Worm (Caenorhabditis elegans): ENCODE data around the gene Y54F10AR.2.

The Y54F10AR.2 gene

ce11 chrIII:2530313-2530712, 41.0 kb downstream of the Y54F10AR.2 start, which contains the start of gene cone-1:
TSS of gene cone-1 (plus strand) at chrIII:2530613.
- no peak for TF ChIP-seq zfh-2 (GFP tag; conservative IDR thresholded peaks at IDR 0.05)
- no peak for TF ChIP-seq Y53F4B.3 (GFP tag; IDR thresholded peaks at IDR 0.05)
- TF ChIP-seq F52B5.7 (tag; optimal IDR thresholded peaks at IDR 0.05), result no peak
- TF ChIP-seq ceh-79 (tag; optimal IDR thresholded peaks at IDR 0.05), result no peak
- no peak for TF ChIP-seq T07F8.4 (tag; optimal IDR thresholded peaks at IDR 0.05)
- no peak for TF ChIP-seq lsl-1 (GFP tag; optimal IDR thresholded peaks at IDR 0.05)
- TF ChIP-seq chd-7 (tag; optimal IDR thresholded peaks at IDR 0.05), result no peak
- TF ChIP-seq mxl-1 (tag; optimal IDR thresholded peaks at IDR 0.05), result no peak
- no peak for TF ChIP-seq Y56A3A.18 (GFP tag; IDR thresholded peaks at IDR 0.05)

DNA sequence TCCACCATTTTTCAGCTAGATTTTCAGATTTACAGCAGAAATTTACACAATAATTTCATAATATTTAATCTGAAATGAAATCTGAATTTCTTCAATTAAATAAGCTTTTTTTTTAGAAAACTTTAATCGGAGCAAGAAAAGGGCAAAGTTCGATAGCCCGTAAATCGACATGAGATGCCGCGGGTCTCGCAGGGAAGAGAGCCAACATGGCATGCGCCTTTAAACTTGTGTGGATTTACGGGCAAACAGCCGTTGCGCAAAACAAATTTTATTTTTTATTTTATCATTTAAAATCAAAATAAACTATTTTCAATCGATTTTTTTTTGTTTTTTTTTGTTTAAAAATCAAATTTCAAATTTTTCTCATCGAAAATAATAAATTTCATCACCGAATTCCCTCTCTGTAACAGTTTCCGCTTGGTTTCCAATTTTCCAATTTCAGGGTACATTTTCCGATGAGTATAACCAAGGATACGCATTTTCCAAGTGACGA, 42.7 kb downstream of the Y54F10AR.2 start, which contains the start of the genes Y54F10AM.15, rbc-2 and ndua-8:
TSS of gene Y54F10AM.15 (minus strand) at position 59 of the 493 bp plus-strand sequence.
TSS of gene rbc-2 (minus strand) at position 69 of the 493 bp plus-strand sequence.
TSS of gene ndua-8 (plus strand) at position 443 of the 493 bp plus-strand sequence.
- TF ChIP-seq dpff-1 (tag; optimal IDR thresholded peaks at IDR 0.05), result no peak
- no peak for TF ChIP-seq hmg-20 (GFP tag; IDR thresholded peaks at IDR 0.05)
- no peak for TF ChIP-seq ceh-27 (GFP tag; optimal IDR thresholded peaks at IDR 0.05)
- TF ChIP-seq lsl-1 (GFP tag; optimal IDR thresholded peaks at IDR 0.05), result peak; percentile 80
- TF ChIP-seq efl-1 (GFP tag; optimal IDR thresholded peaks at IDR 0.05), result peak; percentile 38
- no peak for TF ChIP-seq fkh-3 (tag; optimal IDR thresholded peaks at IDR 0.05)
- no peak for TF ChIP-seq mes-4 (tag; optimal IDR thresholded peaks at IDR 0.05)
- TF ChIP-seq ztf-25 (GFP tag; IDR thresholded peaks at IDR 0.05), result no peak
- TF ChIP-seq madf-10 (tag; optimal IDR thresholded peaks at IDR 0.05), result peak; percentile 50
- TF ChIP-seq ztf-6 (GFP tag; IDR thresholded peaks at IDR 0.05), result no peak
- TF ChIP-seq Y53G8AR.9 (GFP tag; conservative IDR thresholded peaks at IDR 0.05), result no peak; the same call in 1 of the 2 replicates
- no peak for TF ChIP-seq rpc-1 (optimal IDR thresholded peaks at IDR 0.05)
- TF ChIP-seq rpc-1 (tag; optimal IDR thresholded peaks at IDR 0.05), result no peak
- TF ChIP-seq hmg-1.2 (GFP tag; IDR thresholded peaks at IDR 0.05), result no peak; the same call in none of the 2 replicates
- no peak for TF ChIP-seq somi-1 (GFP tag; optimal IDR thresholded peaks at IDR 0.05)
- TF ChIP-seq nfya-1 (tag; optimal IDR thresholded peaks at IDR 0.05; ENCODE audit: borderline replicate concordance, insufficient read depth), result no peak
- peak; percentile 83 for TF ChIP-seq lin-40 (tag; optimal IDR thresholded peaks at IDR 0.05)
- TF ChIP-seq chd-7 (tag; optimal IDR thresholded peaks at IDR 0.05), result no peak
- no peak for TF ChIP-seq dox-1 (GFP tag; IDR thresholded peaks at IDR 0.05)
- no peak for TF ChIP-seq let-526 (GFP tag; IDR thresholded peaks at IDR 0.05)
- TF ChIP-seq lin-54 (GFP tag; optimal IDR thresholded peaks at IDR 0.05), result peak; percentile 83
- peak; percentile 86 for TF ChIP-seq ZK185.1 (tag; optimal IDR thresholded peaks at IDR 0.05; ENCODE audit: poor library complexity, severe bottlenecking)
- TF ChIP-seq tlf-1 (GFP tag; optimal IDR thresholded peaks at IDR 0.05), result peak; percentile 71
- no peak for TF ChIP-seq egl-44 (GFP tag; IDR thresholded peaks at IDR 0.05)
- no peak for TF ChIP-seq bed-1 (GFP tag; IDR thresholded peaks at IDR 0.05)
- TF ChIP-seq F57A8.1 (GFP tag; optimal IDR thresholded peaks at IDR 0.05), result no peak
- TF ChIP-seq lag-1 (GFP tag; IDR thresholded peaks at IDR 0.05), result no peak
- no peak for TF ChIP-seq ccch-3 (GFP tag; optimal IDR thresholded peaks at IDR 0.05)
- no peak for TF ChIP-seq hlh-12 (tag; optimal IDR thresholded peaks at IDR 0.05)
- TF ChIP-seq rcor-1 (GFP tag; IDR thresholded peaks at IDR 0.05), result peak; percentile 81
- TF ChIP-seq ztf-26 (tag; optimal IDR thresholded peaks at IDR 0.05), result peak; percentile 5
- no peak for TF ChIP-seq nhr-179 (tag; optimal IDR thresholded peaks at IDR 0.05)
- TF ChIP-seq snpc-3.4 (tag; optimal IDR thresholded peaks at IDR 0.05), result peak; percentile 61
- TF ChIP-seq ceh-100 (GFP tag; IDR thresholded peaks at IDR 0.05), result no peak
- TF ChIP-seq hsf-1 (GFP tag; IDR thresholded peaks at IDR 0.05), result no peak
- no peak for TF ChIP-seq him-1 (tag; optimal IDR thresholded peaks at IDR 0.05)
- peak; percentile 80 for TF ChIP-seq B0336.3 (GFP tag; IDR thresholded peaks at IDR 0.05)
- no peak for TF ChIP-seq ztf-28 (GFP tag; IDR thresholded peaks at IDR 0.05)
- TF ChIP-seq K11D2.4 (GFP tag; IDR thresholded peaks at IDR 0.05), result no peak
- no peak for TF ChIP-seq tbx-9 (tag; optimal IDR thresholded peaks at IDR 0.05; ENCODE audit: borderline replicate concordance)
- TF ChIP-seq sptf-2 (GFP tag; optimal IDR thresholded peaks at IDR 0.05), result no peak
- TF ChIP-seq nfya-2 (GFP tag; IDR thresholded peaks at IDR 0.05), result no peak
